Worm (Caenorhabditis elegans): ENCODE measurements around the gene dhs-15.

ce11 chrV:2722555-2722954 lies 47.1 kb downstream of the dhs-15 start, which contains the start of gene srg-60:
- TF ChIP-seq pha-4 (GFP tag; IDR thresholded peaks at IDR 0.05) (no peak), pha-4 (tag; optimal IDR thresholded peaks at IDR 0.05) (no peak), nhr-77 (tag; optimal IDR thresholded peaks at IDR 0.05) (no peak), nhr-25 (tag; optimal IDR thresholded peaks at IDR 0.05; ENCODE audit: borderline replicate concordance, insufficient read depth) (no peak), ama-1 (optimal IDR thresholded peaks at IDR 0.05) (no peak), lin-39 (tag; optimal IDR thresholded peaks at IDR 0.05) (no peak), lin-13 (GFP tag; optimal IDR thresholded peaks at IDR 0.05) (no peak), snpc-4 (tag; optimal IDR thresholded peaks at IDR 0.05) (no peak)
